Fruit fly (Drosophila melanogaster): ENCODE measurements around the gene mst.

Gene mst

dm6 chrX:21375595-21376047 is 13.2 kb upstream of the mst start:
- TF ChIP-seq sage (GFP tag; optimal IDR thresholded peaks at IDR 0.05), result no peak
- TF ChIP-seq N (GFP tag; optimal IDR thresholded peaks at IDR 0.05), result no peak
- no peak for TF ChIP-seq h (GFP tag; optimal IDR thresholded peaks at IDR 0.05)
- TF ChIP-seq HLH106 (tag; optimal IDR thresholded peaks at IDR 0.05), result peak; percentile 37
- no peak for TF ChIP-seq Abd-B (GFP tag; optimal IDR thresholded peaks at IDR 0.05)
- no peak for TF ChIP-seq woc (GFP tag; optimal IDR thresholded peaks at IDR 0.05)
- no peak for TF ChIP-seq Mio (GFP tag; optimal IDR thresholded peaks at IDR 0.05)
- no peak for TF ChIP-seq Dif (GFP tag; optimal IDR thresholded peaks at IDR 0.05; ENCODE audit: partially characterized antibody)
- TF ChIP-seq tai (GFP tag; optimal IDR thresholded peaks at IDR 0.05), result no peak
- no peak for TF ChIP-seq Dfd (GFP tag; optimal IDR thresholded peaks at IDR 0.05)
- TF ChIP-seq Vsx2 (GFP tag; optimal IDR thresholded peaks at IDR 0.05; ENCODE audit: partially characterized antibody), result no peak
- TF ChIP-seq Hr78 (GFP tag; optimal IDR thresholded peaks at IDR 0.05), result no peak
- no peak for TF ChIP-seq dmrt93B (GFP tag; optimal IDR thresholded peaks at IDR 0.05)
- TF ChIP-seq rgr (GFP tag; optimal IDR thresholded peaks at IDR 0.05), result peak; percentile 31
- no peak for TF ChIP-seq sv (GFP tag; optimal IDR thresholded peaks at IDR 0.05)
- peak; percentile 7 for TF ChIP-seq Sp1 (GFP tag; optimal IDR thresholded peaks at IDR 0.05)
- TF ChIP-seq usp (GFP tag; optimal IDR thresholded peaks at IDR 0.05), result no peak
- TF ChIP-seq dl (GFP tag; optimal IDR thresholded peaks at IDR 0.05; ENCODE audit: insufficient read depth in 1 of 2, partially characterized antibody in 2 of 2), result peak in 1 of 2 experiments; percentile 2
- no peak for TF ChIP-seq br (GFP tag; optimal IDR thresholded peaks at IDR 0.05)
- TF ChIP-seq GATAd (GFP tag; optimal IDR thresholded peaks at IDR 0.05), result no peak
- TF ChIP-seq psq (GFP tag; optimal IDR thresholded peaks at IDR 0.05), result peak; percentile 38
- TF ChIP-seq CG9705 (GFP tag; optimal IDR thresholded peaks at IDR 0.05), result no peak
- TF ChIP-seq pan (optimal IDR thresholded peaks at IDR 0.05), result no peak
- no peak for TF ChIP-seq brk (GFP tag; optimal IDR thresholded peaks at IDR 0.05)
- no peak for TF ChIP-seq Jra (GFP tag; optimal IDR thresholded peaks at IDR 0.05)
- peak; percentile 6 for TF ChIP-seq OdsH (GFP tag; optimal IDR thresholded peaks at IDR 0.05)
- no peak for TF ChIP-seq dsf (GFP tag; optimal IDR thresholded peaks at IDR 0.05; ENCODE audit: borderline replicate concordance)
- TF ChIP-seq lola (GFP tag; optimal IDR thresholded peaks at IDR 0.05), result no peak
- TF ChIP-seq Rel (GFP tag; optimal IDR thresholded peaks at IDR 0.05), result no peak
- TF ChIP-seq Rel (tag; optimal IDR thresholded peaks at IDR 0.05), result no peak
- no peak for TF ChIP-seq Hr83 (GFP tag; optimal IDR thresholded peaks at IDR 0.05; ENCODE audit: poor library complexity, severe bottlenecking)
- no peak for TF ChIP-seq CrebA (GFP tag; optimal IDR thresholded peaks at IDR 0.05; ENCODE audit: borderline replicate concordance)
- TF ChIP-seq fru (GFP tag; optimal IDR thresholded peaks at IDR 0.05), result peak; percentile 7
- TF ChIP-seq Myc (optimal IDR thresholded peaks at IDR 0.05), result no peak
- no peak for TF ChIP-seq CG32264 (GFP tag; optimal IDR thresholded peaks at IDR 0.05)
- TF ChIP-seq foxo (GFP tag; optimal IDR thresholded peaks at IDR 0.05), result peak in 1 of 2 experiments; percentile 54
- no peak for TF ChIP-seq jim (GFP tag; optimal IDR thresholded peaks at IDR 0.05)
- TF ChIP-seq Hnf4 (GFP tag; optimal IDR thresholded peaks at IDR 0.05), result no peak
- no peak for TF ChIP-seq ey (GFP tag; optimal IDR thresholded peaks at IDR 0.05)

dm6 chrX:21378344-21378882 is 10.4 kb upstream of the mst start:
- TF ChIP-seq Rel (GFP tag; optimal IDR thresholded peaks at IDR 0.05) (no peak), Rel (tag; optimal IDR thresholded peaks at IDR 0.05) (peak; percentile 83), N (GFP tag; optimal IDR thresholded peaks at IDR 0.05) (no peak), CG9705 (GFP tag; optimal IDR thresholded peaks at IDR 0.05) (no peak), CG32264 (GFP tag; optimal IDR thresholded peaks at IDR 0.05) (no peak), jim (GFP tag; optimal IDR thresholded peaks at IDR 0.05) (no peak)

dm6 chrX:21387695-21388094 is 1.1 kb upstream of the mst start, which contains the start of gene Ddx56:
TSS of gene Ddx56 (minus strand) at chrX:21387946.
- no peak for TF ChIP-seq CG9705 (GFP tag; optimal IDR thresholded peaks at IDR 0.05)
- no peak for TF ChIP-seq Myc (optimal IDR thresholded peaks at IDR 0.05)
- TF ChIP-seq Mio (GFP tag; optimal IDR thresholded peaks at IDR 0.05), result no peak

Data from whole organism, wandering third instar larva.